Worm (Caenorhabditis elegans): ENCODE measurements around the gene F26A10.2.

Gene F26A10.2

ce11 chrX:7593931-7594544 lies 51.2 kb downstream of the F26A10.2 start:
- no peak for TF ChIP-seq odd-2 (tag; optimal IDR thresholded peaks at IDR 0.05)
- no peak for TF ChIP-seq pat-9 (tag; optimal IDR thresholded peaks at IDR 0.05)
- no peak for TF ChIP-seq K09A11.1 (tag; optimal IDR thresholded peaks at IDR 0.05; ENCODE audit: insufficient read depth)
- no peak for TF ChIP-seq pqm-1 (tag; optimal IDR thresholded peaks at IDR 0.05)
- no peak for TF ChIP-seq npax-4 (tag; optimal IDR thresholded peaks at IDR 0.05)
- no peak for TF ChIP-seq Y22D7AL.16 (tag; optimal IDR thresholded peaks at IDR 0.05)
- no peak for TF ChIP-seq pag-3 (tag; optimal IDR thresholded peaks at IDR 0.05; ENCODE audit: borderline replicate concordance)
- no peak for TF ChIP-seq ets-4 (tag; optimal IDR thresholded peaks at IDR 0.05)
- no peak for TF ChIP-seq ceh-22 (tag; optimal IDR thresholded peaks at IDR 0.05)
- TF ChIP-seq madf-2 (tag; optimal IDR thresholded peaks at IDR 0.05), result no peak
- TF ChIP-seq ceh-34 (tag; optimal IDR thresholded peaks at IDR 0.05), result no peak
- TF ChIP-seq zip-5 (tag; optimal IDR thresholded peaks at IDR 0.05), result no peak
- TF ChIP-seq tbx-7 (tag; optimal IDR thresholded peaks at IDR 0.05), result no peak
- TF ChIP-seq fkh-6 (tag; optimal IDR thresholded peaks at IDR 0.05), result no peak
- no peak for TF ChIP-seq ttx-3 (tag; optimal IDR thresholded peaks at IDR 0.05)
- TF ChIP-seq hlh-6 (tag; optimal IDR thresholded peaks at IDR 0.05), result no peak

DNA sequence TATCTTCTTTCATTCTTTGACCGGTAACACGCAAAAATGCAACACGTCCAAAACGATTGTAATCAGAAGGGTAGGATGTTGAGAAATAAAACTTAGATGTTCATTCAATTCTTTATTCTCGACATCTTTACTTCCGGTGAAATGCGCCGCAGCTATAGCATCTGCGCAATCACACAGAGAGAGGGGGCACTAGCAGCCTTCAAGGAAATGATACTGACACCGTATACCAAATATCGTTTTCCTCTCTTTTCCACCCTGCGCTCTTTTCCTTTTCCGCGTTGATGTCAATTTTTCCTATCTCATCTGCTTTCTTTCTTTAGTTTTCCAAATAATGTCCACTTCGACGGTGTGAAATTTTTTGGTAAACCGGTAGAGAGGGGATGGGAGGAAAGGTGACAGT lies 54.5 kb downstream of the F26A10.2 start:
- TF ChIP-seq ztf-16 (tag; optimal IDR thresholded peaks at IDR 0.05) (no peak), elt-2 (tag; optimal IDR thresholded peaks at IDR 0.05) (no peak)

ce11 chrX:7587741-7588235 lies 57.4 kb downstream of the F26A10.2 start:
- TF ChIP-seq nhr-232 (tag; optimal IDR thresholded peaks at IDR 0.05) (no peak), fkh-6 (tag; optimal IDR thresholded peaks at IDR 0.05) (no peak), zip-5 (tag; optimal IDR thresholded peaks at IDR 0.05) (no peak), rnt-1 (tag; optimal IDR thresholded peaks at IDR 0.05) (no peak), hlh-8 (tag; optimal IDR thresholded peaks at IDR 0.05) (no peak), elt-4 (tag; optimal IDR thresholded peaks at IDR 0.05) (no peak), elt-2 (tag; optimal IDR thresholded peaks at IDR 0.05) (no peak), unc-42 (tag; optimal IDR thresholded peaks at IDR 0.05) (no peak), hlh-30 (tag; optimal IDR thresholded peaks at IDR 0.05; ENCODE audit: insufficient read depth) (no peak), C38D4.7 (GFP tag; optimal IDR thresholded peaks at IDR 0.05) (no peak), ahr-1 (tag; optimal IDR thresholded peaks at IDR 0.05) (no peak), lim-6 (tag; optimal IDR thresholded peaks at IDR 0.05) (no peak), K09A11.1 (tag; optimal IDR thresholded peaks at IDR 0.05; ENCODE audit: insufficient read depth) (no peak), pros-1 (tag; optimal IDR thresholded peaks at IDR 0.05) (no peak), tbx-7 (tag; optimal IDR thresholded peaks at IDR 0.05) (no peak), ttx-3 (tag; optimal IDR thresholded peaks at IDR 0.05) (no peak), syd-9 (tag; optimal IDR thresholded peaks at IDR 0.05) (no peak)

- TF ChIP-seq C08G9.2 (tag; optimal IDR thresholded peaks at IDR 0.05) (peak; percentile 29), ceh-18 (tag; optimal IDR thresholded peaks at IDR 0.05) (no peak)
Measured at ce11 chrX:7586588-7586987, 58.6 kb downstream of the F26A10.2 start.

DNA sequence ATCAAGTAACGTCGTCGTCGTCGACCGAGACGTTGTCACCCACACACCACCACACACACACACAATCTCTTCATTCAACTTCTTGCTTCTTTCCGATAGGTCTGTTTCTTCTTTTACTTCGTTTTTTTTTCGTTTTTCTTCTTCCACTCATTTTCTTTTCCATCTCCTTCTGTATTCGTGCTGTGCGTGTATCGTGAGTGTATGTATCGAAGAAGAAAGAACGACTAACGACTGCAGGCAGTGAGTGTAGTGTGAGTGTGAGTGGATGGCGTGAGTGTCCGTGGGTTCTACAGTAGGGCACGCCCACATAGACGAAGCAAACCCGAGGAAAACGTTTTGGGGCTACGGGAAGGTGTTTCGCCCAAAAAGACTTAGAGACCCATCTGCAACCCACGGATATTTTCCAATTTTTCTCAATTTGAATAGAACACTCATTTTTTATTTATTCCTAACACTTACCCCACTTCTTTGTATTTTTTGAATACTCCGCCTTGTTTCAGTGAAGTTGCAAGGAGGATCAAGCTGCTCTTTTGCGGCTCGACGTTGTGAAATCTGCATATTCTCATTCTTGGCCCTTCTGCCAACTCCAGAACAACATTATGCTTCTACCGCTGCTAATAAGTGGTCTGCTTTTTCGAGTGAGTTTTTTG lies 59.5 kb downstream of the F26A10.2 start, which contains the start of gene adt-2:
Gene adt-2, plus strand, starts transcription at position 600 of the 650 bp plus-strand sequence.
- no peak for TF ChIP-seq ceh-6 (GFP tag; optimal IDR thresholded peaks at IDR 0.05)
- TF ChIP-seq elt-2 (tag; optimal IDR thresholded peaks at IDR 0.05), result no peak
- TF ChIP-seq ets-4 (tag; optimal IDR thresholded peaks at IDR 0.05), result no peak
- TF ChIP-seq ceh-31 (tag; optimal IDR thresholded peaks at IDR 0.05), result no peak
- no peak for TF ChIP-seq hlh-30 (tag; optimal IDR thresholded peaks at IDR 0.05; ENCODE audit: insufficient read depth)
- no peak for TF ChIP-seq fax-1 (tag; optimal IDR thresholded peaks at IDR 0.05)
- no peak for TF ChIP-seq hlh-8 (tag; optimal IDR thresholded peaks at IDR 0.05)
- no peak for TF ChIP-seq elt-4 (tag; optimal IDR thresholded peaks at IDR 0.05)
- TF ChIP-seq sdc-2 (tag; optimal IDR thresholded peaks at IDR 0.05), result no peak
- TF ChIP-seq gmeb-2 (tag; optimal IDR thresholded peaks at IDR 0.05), result no peak
- TF ChIP-seq hlh-15 (tag; optimal IDR thresholded peaks at IDR 0.05), result no peak
- TF ChIP-seq dve-1 (tag; optimal IDR thresholded peaks at IDR 0.05), result no peak
- no peak for TF ChIP-seq ceh-22 (tag; optimal IDR thresholded peaks at IDR 0.05)

Measured in whole organism, late embryonic.